Worm (Caenorhabditis elegans) whole organism, young adult: ENCODE data around the gene mdt-19.

ENCODE experiments used
- B0019.2 ChIP-seq: fragments of 200-800 bp; sonication (Bioruptor generic); conservative IDR thresholded peaks from 2 replicates; pipeline ENCODE4 v1.3.6; 2022; ENCODE audit warnings: missing genetic modification reagents, missing genetic modification characterization, missing compliant biosample characterization
- B0336.3 ChIP-seq: fragments of 200-800 bp; sonication (Bioruptor generic); IDR thresholded peaks from 2 replicates; pipeline ENCODE4 v1.3.6; 2022; ENCODE audit warnings: missing genetic modification characterization, missing compliant biosample characterization
- C17E4.6 ChIP-seq: fragments of 200-800 bp; sonication (Bioruptor generic); IDR thresholded peaks from 2 replicates; pipeline ENCODE4 v1.3.6; 2022; ENCODE audit warnings: missing genetic modification reagents, missing genetic modification characterization, missing compliant biosample characterization
- D2030.7 ChIP-seq: fragments of 200-800 bp; sonication (Bioruptor generic); IDR thresholded peaks from 2 replicates; pipeline ENCODE4 v1.3.6; 2022; ENCODE audit warnings: missing genetic modification reagents, missing genetic modification characterization, missing compliant biosample characterization
- F33H1.4 ChIP-seq: fragments of 200-800 bp; sonication (Bioruptor generic); IDR thresholded peaks from 2 replicates; pipeline ENCODE4 v1.3.6; 2022; ENCODE audit warnings: missing genetic modification reagents, missing genetic modification characterization, missing compliant biosample characterization
- F49E8.2 ChIP-seq: sonication (generic microtip); optimal IDR thresholded peaks from 3 replicates; lab custom pipeline; 2017; ENCODE audit warnings: missing genetic modification characterization, mild to moderate bottlenecking, missing compliant biosample characterization, antibody characterized with exemption, moderate library complexity; ENCODE audit not compliant: insufficient read depth
- T07F8.4 ChIP-seq: sonication (generic microtip); optimal IDR thresholded peaks from 2 replicates; lab custom pipeline; 2016; ENCODE audit warnings: mild to moderate bottlenecking, missing genetic modification characterization, moderate library complexity, missing compliant biosample characterization
- Y53G8AR.9 ChIP-seq: fragments of 200-800 bp; sonication (Bioruptor generic); conservative IDR thresholded peaks from 2 replicates; pipeline ENCODE4 v1.3.6; 2022; ENCODE audit warnings: missing genetic modification reagents, missing genetic modification characterization, missing compliant biosample characterization
- Y67H2A.10 ChIP-seq: fragments of 200-800 bp; sonication (Bioruptor generic); conservative IDR thresholded peaks from 2 replicates; pipeline ENCODE4 v1.3.6; 2022; ENCODE audit warnings: missing genetic modification reagents, missing genetic modification characterization, missing compliant biosample characterization
- aptf-2 ChIP-seq: fragments of 200-800 bp; sonication (Bioruptor generic); conservative IDR thresholded peaks from 2 replicates; pipeline ENCODE4 v1.3.6; 2022; ENCODE audit warnings: missing genetic modification reagents, missing genetic modification characterization, missing compliant biosample characterization
- athp-1 ChIP-seq: sonication (generic microtip); optimal IDR thresholded peaks from 2 replicates; lab custom pipeline; 2017; ENCODE audit warnings: mild to moderate bottlenecking, missing genetic modification characterization, missing compliant biosample characterization
- attf-5 ChIP-seq: fragments of 200-800 bp; sonication (Bioruptor generic); optimal IDR thresholded peaks from 2 replicates; lab custom pipeline; 2018; ENCODE audit warnings: mild to moderate bottlenecking, missing genetic modification characterization, missing compliant biosample characterization
- bed-1 ChIP-seq: fragments of 200-800 bp; sonication (Bioruptor generic); IDR thresholded peaks from 2 replicates; pipeline ENCODE4 v1.3.6; 2022; ENCODE audit warnings: missing genetic modification reagents, missing genetic modification characterization, missing compliant biosample characterization
- ceh-91 ChIP-seq: fragments of 200-800 bp; sonication (Bioruptor generic); IDR thresholded peaks from 2 replicates; pipeline ENCODE4 v1.3.6; 2022; ENCODE audit warnings: missing genetic modification reagents, missing genetic modification characterization, missing compliant biosample characterization
- chd-7 ChIP-seq: sonication (generic microtip); optimal IDR thresholded peaks from 2 replicates; lab custom pipeline; 2016; ENCODE audit warnings: mild to moderate bottlenecking, missing genetic modification characterization, moderate library complexity, missing compliant biosample characterization
- efl-1 ChIP-seq: fragments of 150-350 bp; optimal IDR thresholded peaks from 2 replicates; lab custom pipeline; 2014; ENCODE audit warnings: missing biosample characterization, missing genetic modification reagents, missing genetic modification characterization
- fkh-3 ChIP-seq: sonication (generic microtip); optimal IDR thresholded peaks from 2 replicates; lab custom pipeline; 2016; ENCODE audit warnings: mild to moderate bottlenecking, missing genetic modification characterization, missing compliant biosample characterization
- hrde-1 ChIP-seq: sonication (generic microtip); optimal IDR thresholded peaks from 2 replicates; lab custom pipeline; 2016; ENCODE audit warnings: missing genetic modification characterization, mild to moderate bottlenecking, missing compliant biosample characterization, moderate library complexity, missing genotype, missing genetic modification reagents, borderline replicate concordance
- lin-54 ChIP-seq: fragments of 200-800 bp; sonication (Bioruptor generic); optimal IDR thresholded peaks from 2 replicates; lab custom pipeline; 2018; ENCODE audit warnings: mild to moderate bottlenecking, missing genetic modification characterization, missing compliant biosample characterization
- lsl-1 ChIP-seq: fragments of 200-800 bp; sonication (Bioruptor generic); optimal IDR thresholded peaks from 2 replicates; lab custom pipeline; 2018; ENCODE audit warnings: mild to moderate bottlenecking, missing genetic modification characterization, moderate library complexity, missing compliant biosample characterization
- madf-6 ChIP-seq: fragments of 200-800 bp; sonication (Bioruptor generic); IDR thresholded peaks from 2 replicates; pipeline ENCODE4 v1.3.6; 2022; ENCODE audit warnings: missing genetic modification reagents, missing genetic modification characterization, missing compliant biosample characterization
- madf-8 ChIP-seq: fragments of 200-800 bp; sonication (Bioruptor generic); conservative IDR thresholded peaks from 2 replicates; pipeline ENCODE4 v1.3.6; 2022; ENCODE audit warnings: missing genetic modification reagents, missing genetic modification characterization, missing compliant biosample characterization
- mcd-1 ChIP-seq: fragments of 200-800 bp; sonication (Bioruptor generic); IDR thresholded peaks from 2 replicates; pipeline ENCODE4 v1.3.6; 2022; ENCODE audit warnings: missing genetic modification reagents, missing genetic modification characterization, missing compliant biosample characterization
- nfyb-1 ChIP-seq: fragments of 200-800 bp; sonication (Bioruptor generic); IDR thresholded peaks from 2 replicates; pipeline ENCODE4 v1.3.6; 2022; ENCODE audit warnings: missing genetic modification reagents, missing genetic modification characterization, missing compliant biosample characterization
- pha-4 ChIP-seq: fragments of 150-350 bp; sonication (generic microtip); optimal IDR thresholded peaks from 2 replicates; lab custom pipeline; 2014; ENCODE audit warnings: missing biosample characterization, missing genetic modification reagents, missing genetic modification characterization
- rcor-1 ChIP-seq: fragments of 200-800 bp; sonication (Bioruptor generic); IDR thresholded peaks from 2 replicates; pipeline ENCODE4 v1.3.6; 2022; ENCODE audit warnings: missing genetic modification reagents, missing genetic modification characterization, missing compliant biosample characterization
- snpc-1.1 ChIP-seq: sonication (generic microtip); optimal IDR thresholded peaks from 2 replicates; lab custom pipeline; 2017; ENCODE audit warnings: missing genetic modification characterization, mild to moderate bottlenecking, missing compliant biosample characterization, antibody characterized with exemption, moderate library complexity, missing genotype, missing genetic modification reagents; ENCODE audit not compliant: insufficient read depth
- snpc-1.3 ChIP-seq: sonication (generic microtip); optimal IDR thresholded peaks from 2 replicates; lab custom pipeline; 2017; ENCODE audit warnings: missing genetic modification characterization, mild to moderate bottlenecking, missing compliant biosample characterization, antibody characterized with exemption, moderate library complexity, missing genotype, missing genetic modification reagents; ENCODE audit not compliant: insufficient read depth
- snpc-3.4 ChIP-seq: sonication (generic microtip); optimal IDR thresholded peaks from 2 replicates; lab custom pipeline; 2017; ENCODE audit warnings: missing genetic modification characterization, mild to moderate bottlenecking, missing compliant biosample characterization, antibody characterized with exemption, moderate library complexity, missing genotype, missing genetic modification reagents
- snpc-4 ChIP-seq, 5 experiments: fragments of 150-350 bp in 1 of 5; sonication (generic microtip) in 4 of 5; optimal IDR thresholded peaks; 2 replicates each; lab custom pipeline; 2014 to 2018; ENCODE audit warnings: missing genetic modification characterization in 5 of 5, missing biosample characterization in 3 of 5, antibody characterized with exemption in 2 of 5, mild to moderate bottlenecking in 2 of 5, missing compliant biosample characterization in 2 of 5, missing genotype in 2 of 5, moderate library complexity in 2 of 5, missing genetic modification reagents in 1 of 5
- somi-1 ChIP-seq: fragments of 200-800 bp; sonication (Bioruptor generic); optimal IDR thresholded peaks from 2 replicates; lab custom pipeline; 2018; ENCODE audit warnings: mild to moderate bottlenecking, missing genetic modification characterization, missing compliant biosample characterization
- tlf-1 ChIP-seq: fragments of 200-800 bp; sonication (Bioruptor generic); optimal IDR thresholded peaks from 2 replicates; lab custom pipeline; 2018; ENCODE audit warnings: mild to moderate bottlenecking, missing genetic modification characterization, missing compliant biosample characterization
- unc-130 ChIP-seq: sonication (generic microtip); optimal IDR thresholded peaks from 2 replicates; lab custom pipeline; 2016; ENCODE audit warnings: missing genetic modification reagents, missing genetic modification characterization, missing compliant biosample characterization
- xnd-1 ChIP-seq: sonication (generic microtip); optimal IDR thresholded peaks from 2 replicates; lab custom pipeline; 2016; ENCODE audit warnings: missing genotype, missing genetic modification reagents, missing genetic modification characterization, missing compliant biosample characterization
- zim-3 ChIP-seq: sonication (generic microtip); optimal IDR thresholded peaks from 2 replicates; lab custom pipeline; 2017; ENCODE audit warnings: mild to moderate bottlenecking, missing genetic modification characterization, moderate library complexity, missing compliant biosample characterization
- ztf-18 ChIP-seq: sonication (generic microtip); optimal IDR thresholded peaks from 2 replicates; lab custom pipeline; 2016; ENCODE audit warnings: missing genotype, mild to moderate bottlenecking, missing genetic modification characterization, missing compliant biosample characterization

Gene mdt-19

ce11 chrIII:2598491-2599065 lies 725 bp downstream of the mdt-19 start:
- TF ChIP-seq lin-54 (GFP tag; lab: Kevin White, UChicago) (peak; percentile 64), snpc-4 (GFP tag; optimal IDR thresholded peaks at IDR 0.05; lab: Kevin White, UChicago) (no peak), snpc-4 (tag; optimal IDR thresholded peaks at IDR 0.05; lab: Kevin White, UChicago) (no peak), F49E8.2 (peak; percentile 10), ceh-91 (GFP tag; lab: Robert Waterston, UW) (peak; percentile 56), chd-7 (tag; lab: Kevin White, UChicago) (no peak), B0019.2 (no peak), Y67H2A.10 (GFP tag; lab: Robert Waterston, UW) (no peak), C17E4.6 (GFP tag; lab: Robert Waterston, UW) (0 out of 2 replicates have a peak, but pooled peaks have one; percentile 26), unc-130 (GFP tag; lab: Kevin White, UChicago) (no peak), athp-1 (peak; percentile 26), mcd-1 (GFP tag; lab: Robert Waterston, UW) (peak; percentile 44; the same call in 1 of the 2 replicates), fkh-3 (tag; lab: Kevin White, UChicago) (no peak), Y53G8AR.9 (GFP tag; lab: Robert Waterston, UW) (no peak), bed-1 (GFP tag; lab: Robert Waterston, UW) (no peak), rcor-1 (peak; percentile 33; the same call in 1 of the 2 replicates), ztf-18 (tag; lab: Kevin White, UChicago) (peak; percentile 85), D2030.7 (GFP tag; lab: Robert Waterston, UW) (peak; percentile 53), madf-8 (peak; percentile 64), aptf-2 (no peak), efl-1 (GFP tag; lab: Kevin White, UChicago) (peak; percentile 19), snpc-1.3 (tag; lab: Kevin White, UChicago) (no peak), somi-1 (GFP tag; lab: Kevin White, UChicago) (no peak), zim-3 (tag; lab: Kevin White, UChicago) (no peak), B0336.3 (peak; percentile 65; the same call in 1 of the 2 replicates), F33H1.4 (GFP tag; lab: Robert Waterston, UW) (peak; percentile 92), tlf-1 (GFP tag; lab: Kevin White, UChicago) (peak; percentile 41), xnd-1 (tag; lab: Kevin White, UChicago) (peak; percentile 77), lsl-1 (GFP tag; lab: Kevin White, UChicago) (peak; percentile 97), pha-4 (tag; lab: Kevin White, UChicago) (no peak), nfyb-1 (GFP tag; lab: Robert Waterston, UW) (peak; percentile 61; the same call in 1 of the 2 replicates), snpc-1.1 (tag; lab: Kevin White, UChicago) (peak; percentile 26), hrde-1 (tag; lab: Kevin White, UChicago) (peak; percentile 53), snpc-3.4 (tag; lab: Kevin White, UChicago) (peak; percentile 72), madf-6 (GFP tag; lab: Robert Waterston, UW) (peak; percentile 83)
- TF ChIP-seq, all 124 proteins: peak for 21

- TF ChIP-seq attf-5 (GFP tag; lab: Kevin White, UChicago) (no peak), lin-54 (GFP tag; lab: Kevin White, UChicago) (no peak), T07F8.4 (no peak)
Measured at ce11 chrIII:2603671-2604070, 5.8 kb downstream of the mdt-19 start, which contains the start of gene Y71H2B.11. Gene Y71H2B.11 (plus strand): TSS chrIII:2603971.
